Fruit fly (Drosophila melanogaster) whole organism, embryonic: ENCODE measurements around the gene Dhc93AB.

Experiments used
- Abd-B ChIP-seq: fragments of 200-800 bp; sonication (Bioruptor generic); optimal IDR thresholded peaks from 2 replicates; lab custom pipeline; 2018; ENCODE audit warnings: missing biosample characterization, mild to moderate bottlenecking, missing genetic modification characterization, moderate library complexity
- Antp ChIP-seq: fragments of 200-800 bp; sonication (Bioruptor generic); optimal IDR thresholded peaks from 3 replicates; lab custom pipeline; 2016; ENCODE audit warnings: missing biosample characterization, missing genetic modification characterization
- BEAF-32 ChIP-seq: fragments of 200-800 bp; sonication (Bioruptor generic); optimal IDR thresholded peaks from 3 replicates; lab custom pipeline; 2017; ENCODE audit warnings: missing biosample characterization, missing genetic modification characterization, mild to moderate bottlenecking, moderate library complexity, missing genetic modification reagents
- Bgb ChIP-seq: fragments of 200-800 bp; sonication (Bioruptor generic); IDR thresholded peaks from 2 replicates; pipeline ENCODE4 v1.3.6; 2022; ENCODE audit warnings: missing biosample characterization, missing genetic modification characterization; ENCODE audit not compliant: partially characterized antibody
- CG10209 ChIP-seq: fragments of 200-800 bp; sonication (Bioruptor generic); optimal IDR thresholded peaks from 3 replicates; lab custom pipeline; 2017; ENCODE audit warnings: missing biosample characterization, mild to moderate bottlenecking, missing genetic modification characterization, missing genetic modification reagents
- CG10366 ChIP-seq: fragments of 200-800 bp; sonication (Bioruptor generic); IDR thresholded peaks from 2 replicates; pipeline ENCODE4 v1.3.6; 2022; ENCODE audit warnings: missing biosample characterization, missing genetic modification characterization
- CG10565 ChIP-seq: fragments of 200-800 bp; sonication (Bioruptor generic); optimal IDR thresholded peaks from 3 replicates; lab custom pipeline; 2016; ENCODE audit warnings: missing biosample characterization, mild to moderate bottlenecking, missing genetic modification characterization
- CG11085 ChIP-seq: fragments of 200-800 bp; sonication (Bioruptor generic); IDR thresholded peaks from 2 replicates; pipeline ENCODE4 v1.3.6; 2022; ENCODE audit warnings: missing biosample characterization, missing genetic modification characterization
- CG11093 ChIP-seq: fragments of 200-800 bp; sonication (Bioruptor generic); IDR thresholded peaks from 3 replicates; pipeline ENCODE4 v1.3.6; 2022; ENCODE audit warnings: missing biosample characterization, missing genetic modification characterization
- CG12236 ChIP-seq: fragments of 200-800 bp; sonication (Bioruptor generic); optimal IDR thresholded peaks from 2 replicates; lab custom pipeline; 2016; ENCODE audit warnings: missing biosample characterization, missing genetic modification characterization
- CG13775 ChIP-seq: fragments of 200-800 bp; sonication (Bioruptor generic); optimal IDR thresholded peaks from 3 replicates; lab custom pipeline; 2017; ENCODE audit warnings: missing biosample characterization, mild to moderate bottlenecking, missing genetic modification characterization
- CG15479 ChIP-seq: fragments of 200-800 bp; sonication (Bioruptor generic); optimal IDR thresholded peaks from 3 replicates; lab custom pipeline; 2019; ENCODE audit warnings: missing biosample characterization, mild to moderate bottlenecking, missing genetic modification characterization, moderate library complexity
- CG17186 ChIP-seq: fragments of 200-800 bp; sonication (Bioruptor generic); optimal IDR thresholded peaks from 3 replicates; lab custom pipeline; 2017; ENCODE audit warnings: missing biosample characterization, missing genetic modification reagents, missing genetic modification characterization
- CG2120 ChIP-seq: fragments of 200-800 bp; sonication (Bioruptor generic); optimal IDR thresholded peaks from 3 replicates; lab custom pipeline; 2016; ENCODE audit warnings: missing biosample characterization, missing genetic modification characterization
- CG30431 ChIP-seq: fragments of 200-800 bp; sonication (Bioruptor generic); optimal IDR thresholded peaks from 2 replicates; lab custom pipeline; 2017; ENCODE audit warnings: missing biosample characterization, missing genetic modification characterization
- CG32767 ChIP-seq: fragments of 200-800 bp; sonication (Bioruptor generic); IDR thresholded peaks from 2 replicates; pipeline ENCODE4 v1.3.6; 2022; ENCODE audit warnings: missing biosample characterization, missing genetic modification characterization
- CG3407 ChIP-seq: fragments of 200-800 bp; sonication (Bioruptor generic); optimal IDR thresholded peaks from 2 replicates; lab custom pipeline; 2018; ENCODE audit warnings: missing biosample characterization, mild to moderate bottlenecking, missing genetic modification characterization
- CG4617 ChIP-seq: fragments of 200-800 bp; sonication (Bioruptor generic); optimal IDR thresholded peaks from 3 replicates; lab custom pipeline; 2016; ENCODE audit warnings: missing biosample characterization, missing genetic modification characterization, borderline replicate concordance
- CG5180 ChIP-seq: fragments of 200-800 bp; sonication (Bioruptor generic); optimal IDR thresholded peaks from 3 replicates; lab custom pipeline; 2017; ENCODE audit warnings: missing biosample characterization, missing genetic modification characterization, mild to moderate bottlenecking, moderate library complexity, missing genetic modification reagents
- CG6654 ChIP-seq: fragments of 200-800 bp; sonication (Bioruptor generic); optimal IDR thresholded peaks from 2 replicates; lab custom pipeline; 2017; ENCODE audit warnings: missing biosample characterization, mild to moderate bottlenecking, missing genetic modification characterization
- CG7786 ChIP-seq: fragments of 200-800 bp; sonication (Bioruptor generic); optimal IDR thresholded peaks from 2 replicates; lab custom pipeline; 2016; ENCODE audit warnings: missing biosample characterization, missing genetic modification characterization
- CG8089 ChIP-seq: fragments of 200-800 bp; sonication (Bioruptor generic); optimal IDR thresholded peaks from 3 replicates; lab custom pipeline; 2016; ENCODE audit warnings: missing biosample characterization, missing genetic modification characterization
- CG8290 ChIP-seq, 3 experiments: fragments of 200-800 bp; sonication (Bioruptor generic); optimal IDR thresholded peaks; 2 replicates each; lab custom pipeline; 2016 to 2019; ENCODE audit warnings: missing biosample characterization in 3 of 3, missing genetic modification characterization in 3 of 3, mild to moderate bottlenecking in 2 of 3, moderate library complexity in 1 of 3
- CG8388 ChIP-seq: fragments of 200-800 bp; sonication (Bioruptor generic); optimal IDR thresholded peaks from 2 replicates; lab custom pipeline; 2019; ENCODE audit warnings: missing biosample characterization, mild to moderate bottlenecking, missing genetic modification characterization, moderate library complexity
- CG8944 ChIP-seq: fragments of 200-800 bp; sonication (Bioruptor generic); optimal IDR thresholded peaks from 3 replicates; lab custom pipeline; 2016; ENCODE audit warnings: missing biosample characterization, missing genetic modification characterization
- D19A ChIP-seq: fragments of 200-800 bp; optimal IDR thresholded peaks from 3 replicates; lab custom pipeline; 2019; ENCODE audit warnings: missing biosample characterization, mild to moderate bottlenecking, missing genetic modification characterization, moderate library complexity
- Dp ChIP-seq: fragments of 200-800 bp; sonication (Bioruptor generic); optimal IDR thresholded peaks from 2 replicates; lab custom pipeline; 2018; ENCODE audit warnings: missing biosample characterization, mild to moderate bottlenecking, missing genetic modification characterization, moderate library complexity
- Dref ChIP-seq: fragments of 200-800 bp; sonication (Bioruptor generic); IDR thresholded peaks from 2 replicates; pipeline ENCODE4 v1.3.6; 2022; ENCODE audit warnings: missing biosample characterization, missing genetic modification characterization
- Drgx ChIP-seq: fragments of 200-800 bp; sonication (Bioruptor generic); IDR thresholded peaks from 2 replicates; pipeline ENCODE4 v1.3.6; 2022; ENCODE audit warnings: missing biosample characterization, missing genetic modification characterization
- HmgZ ChIP-seq: fragments of 200-800 bp; sonication (Bioruptor generic); optimal IDR thresholded peaks from 2 replicates; lab custom pipeline; 2018; ENCODE audit warnings: missing biosample characterization, mild to moderate bottlenecking, missing genetic modification characterization
- MBD-R2 ChIP-seq: fragments of 200-800 bp; sonication (Bioruptor generic); IDR thresholded peaks from 2 replicates; pipeline ENCODE4 v1.3.6; 2022; ENCODE audit warnings: missing biosample characterization, missing genetic modification characterization
- NFAT ChIP-seq: fragments of 200-800 bp; sonication (Bioruptor generic); IDR thresholded peaks from 2 replicates; pipeline ENCODE4 v1.3.6; 2022; ENCODE audit warnings: missing biosample characterization, missing genetic modification characterization
- Scr ChIP-seq: fragments of 200-800 bp; sonication (Bioruptor generic); IDR thresholded peaks from 2 replicates; pipeline ENCODE4 v1.3.6; 2022; ENCODE audit warnings: missing biosample characterization, missing genetic modification characterization; ENCODE audit not compliant: partially characterized antibody
- al ChIP-seq: fragments of 200-800 bp; sonication (Bioruptor generic); IDR thresholded peaks from 2 replicates; pipeline ENCODE4 v1.3.6; 2022; ENCODE audit warnings: missing biosample characterization, missing genetic modification characterization
- bbx ChIP-seq: fragments of 200-800 bp; sonication (Bioruptor generic); IDR thresholded peaks from 2 replicates; pipeline ENCODE4 v1.3.6; 2022; ENCODE audit warnings: missing biosample characterization, missing genetic modification characterization; ENCODE audit not compliant: partially characterized antibody
- caup ChIP-seq: fragments of 200-800 bp; sonication (Bioruptor generic); optimal IDR thresholded peaks from 3 replicates; lab custom pipeline; 2017; ENCODE audit warnings: missing biosample characterization, mild to moderate bottlenecking, missing genetic modification characterization, moderate library complexity; ENCODE audit not compliant: severe bottlenecking
- gcm2 ChIP-seq: fragments of 200-800 bp; sonication (Bioruptor generic); optimal IDR thresholded peaks from 2 replicates; lab custom pipeline; 2016; ENCODE audit warnings: missing biosample characterization, missing genetic modification characterization
- gfzf ChIP-seq: fragments of 200-800 bp; sonication (Bioruptor generic); optimal IDR thresholded peaks from 2 replicates; lab custom pipeline; 2016; ENCODE audit warnings: missing biosample characterization, mild to moderate bottlenecking, missing genetic modification characterization, moderate library complexity
- inv ChIP-seq: fragments of 200-800 bp; sonication (Bioruptor generic); IDR thresholded peaks from 2 replicates; pipeline ENCODE4 v1.3.6; 2022; ENCODE audit warnings: missing biosample characterization, missing genetic modification characterization; ENCODE audit not compliant: partially characterized antibody
- lola ChIP-seq, 3 experiments: fragments of >200 bp in 2 of 3; fragments of 200-800 bp in 1 of 3; sonication (Bioruptor generic) in 1 of 3; optimal IDR thresholded peaks; 2 replicates each; lab custom pipeline; 2017 to 2019; ENCODE audit warnings: missing biosample characterization in 3 of 3, missing genetic modification characterization in 3 of 3, mild to moderate bottlenecking in 1 of 3, moderate library complexity in 1 of 3
- nerfin-2 ChIP-seq: fragments of 200-800 bp; sonication (Bioruptor generic); IDR thresholded peaks from 2 replicates; pipeline ENCODE4 v1.3.6; 2022; ENCODE audit warnings: missing biosample characterization, missing genetic modification characterization; ENCODE audit not compliant: partially characterized antibody
- peb ChIP-seq: fragments of 200-800 bp; sonication (Bioruptor generic); IDR thresholded peaks from 2 replicates; pipeline ENCODE4 v1.3.6; 2022; ENCODE audit warnings: missing biosample characterization, missing genetic modification characterization
- phol ChIP-seq: fragments of 200-800 bp; sonication (Bioruptor generic); optimal IDR thresholded peaks from 3 replicates; lab custom pipeline; 2018; ENCODE audit warnings: missing biosample characterization, mild to moderate bottlenecking, missing genetic modification characterization, moderate library complexity
- pita ChIP-seq: fragments of 200-800 bp; sonication (Bioruptor generic); optimal IDR thresholded peaks from 2 replicates; lab custom pipeline; 2017; ENCODE audit warnings: missing biosample characterization, mild to moderate bottlenecking, missing genetic modification characterization
- shn ChIP-seq: fragments of 200-800 bp; sonication (Bioruptor generic); optimal IDR thresholded peaks from 3 replicates; lab custom pipeline; 2016; ENCODE audit warnings: missing biosample characterization, missing genetic modification characterization
- sob ChIP-seq: fragments of 200-800 bp; sonication (Bioruptor generic); IDR thresholded peaks from 2 replicates; pipeline ENCODE4 v1.3.6; 2022; ENCODE audit warnings: missing biosample characterization, missing genetic modification characterization
- unpg ChIP-seq: fragments of 200-800 bp; sonication (Bioruptor generic); optimal IDR thresholded peaks from 3 replicates; lab custom pipeline; 2018; ENCODE audit warnings: missing biosample characterization, mild to moderate bottlenecking, missing genetic modification characterization, moderate library complexity

The Dhc93AB gene

dm6 chr3R:21064000-21064924, 22.0 kb upstream of the Dhc93AB start, which contains the start of gene Cortactin (continued):
- peak; percentile 90 for TF ChIP-seq BEAF-32
- peak; percentile 84 for TF ChIP-seq nerfin-2 (GFP tag; lab: Robert Waterston, UW)
- no peak for TF ChIP-seq CG11093 (GFP tag; lab: Robert Waterston, UW)
- TF ChIP-seq CG30431 (GFP tag; lab: Kevin White, UChicago) = no peak
- no peak for TF ChIP-seq caup
- TF ChIP-seq CG8089 (GFP tag; lab: Kevin White, UChicago) = no peak
- TF ChIP-seq CG32767 (GFP tag; lab: Robert Waterston, UW) = no peak
- no peak for TF ChIP-seq CG11085 (GFP tag; lab: Robert Waterston, UW)
- TF ChIP-seq peb (GFP tag; lab: Robert Waterston, UW) = no peak
- no peak for TF ChIP-seq pita (GFP tag; lab: Kevin White, UChicago)
- no peak for TF ChIP-seq CG8388 (GFP tag; lab: Kevin White, UChicago)
- TF ChIP-seq CG3407 (GFP tag; lab: Kevin White, UChicago) = no peak
- no peak for TF ChIP-seq al (GFP tag; lab: Robert Waterston, UW)
- peak; percentile 100 for TF ChIP-seq Dref (GFP tag; lab: Robert Waterston, UW)
- TF ChIP-seq Bgb (GFP tag; lab: Robert Waterston, UW) = peak; percentile 94
- no peak for TF ChIP-seq CG7786 (GFP tag; lab: Kevin White, UChicago)
- no peak for TF ChIP-seq unpg (GFP tag; lab: Kevin White, UChicago)
- no peak for TF ChIP-seq CG10565 (GFP tag; lab: Kevin White, UChicago)
- peak; percentile 99 for TF ChIP-seq Dp
- TF ChIP-seq shn (GFP tag; lab: Kevin White, UChicago) = no peak
- peak; percentile 32 for TF ChIP-seq phol (tag; lab: Kevin White, UChicago)
- no peak for TF ChIP-seq CG10209 (GFP tag; lab: Kevin White, UChicago)
- TF ChIP-seq CG10366 (GFP tag; lab: Robert Waterston, UW) = no peak
- no peak for TF ChIP-seq CG8290 (GFP tag; optimal IDR thresholded peaks at IDR 0.05; lab: Kevin White, UChicago)
- TF ChIP-seq CG8290 (tag; optimal IDR thresholded peaks at IDR 0.05; lab: Kevin White, UChicago) = peak; percentile 68 to 86
- TF ChIP-seq CG17186 (GFP tag; lab: Kevin White, UChicago) = no peak
- TF ChIP-seq sob (GFP tag; lab: Robert Waterston, UW) = 0 out of 2 replicates have a peak, but pooled peaks have one; percentile 19
- peak; percentile 61 for TF ChIP-seq CG4617 (GFP tag; lab: Kevin White, UChicago)
- TF ChIP-seq inv (GFP tag; lab: Robert Waterston, UW) = peak; percentile 83
- no peak for TF ChIP-seq D19A
- no peak for TF ChIP-seq gcm2 (GFP tag; lab: Kevin White, UChicago)
- no peak for TF ChIP-seq CG13775 (GFP tag; lab: Kevin White, UChicago)
- peak; percentile 57 for TF ChIP-seq HmgZ
- TF ChIP-seq bbx (GFP tag; lab: Robert Waterston, UW) = peak; percentile 93
- TF ChIP-seq CG6654 (GFP tag; lab: Kevin White, UChicago) = no peak
- TF ChIP-seq Scr (GFP tag; lab: Robert Waterston, UW) = peak; percentile 87
- peak; percentile 40; the same call in 1 of the 2 replicates for TF ChIP-seq NFAT (GFP tag; lab: Robert Waterston, UW)
- TF ChIP-seq Antp (GFP tag; lab: Kevin White, UChicago) = no peak
- no peak for TF ChIP-seq Drgx
- peak; percentile 76 for TF ChIP-seq MBD-R2 (GFP tag; lab: Robert Waterston, UW)
- TF ChIP-seq CG12236 (GFP tag; lab: Kevin White, UChicago) = no peak
- no peak for TF ChIP-seq CG15479 (GFP tag; lab: Kevin White, UChicago)
- TF ChIP-seq gfzf (GFP tag; lab: Kevin White, UChicago) = peak; percentile 63
- TF ChIP-seq CG8944 (GFP tag; lab: Kevin White, UChicago) = no peak
- peak; percentile 13 for TF ChIP-seq CG2120 (GFP tag; lab: Kevin White, UChicago)
- no peak for TF ChIP-seq lola (GFP tag; optimal IDR thresholded peaks at IDR 0.05; lab: Kevin White, UChicago)
- no peak for TF ChIP-seq CG5180 (GFP tag; lab: Kevin White, UChicago)
- no peak for TF ChIP-seq Abd-B (GFP tag; lab: Kevin White, UChicago)
